Fruit fly (Drosophila melanogaster) whole organism, embryonic: ENCODE results near the gene Lst8.

Experiments
- Atf6 ChIP-seq: fragments of 200-800 bp; sonication (Bioruptor generic); IDR thresholded peaks from 2 replicates; pipeline ENCODE4 v1.3.6; 2022; ENCODE audit warnings: missing biosample characterization, missing genetic modification characterization
- Bdp1 ChIP-seq: fragments of 200-800 bp; sonication (Bioruptor generic); optimal IDR thresholded peaks from 3 replicates; lab custom pipeline; 2016; ENCODE audit warnings: missing biosample characterization, missing genetic modification characterization
- CG10565 ChIP-seq: fragments of 200-800 bp; sonication (Bioruptor generic); optimal IDR thresholded peaks from 3 replicates; lab custom pipeline; 2016; ENCODE audit warnings: missing biosample characterization, mild to moderate bottlenecking, missing genetic modification characterization
- CG10959 ChIP-seq: fragments of 200-800 bp; sonication (Bioruptor generic); IDR thresholded peaks from 2 replicates; pipeline ENCODE4 v1.3.6; 2022; ENCODE audit warnings: missing biosample characterization, missing genetic modification characterization
- CG13296 ChIP-seq: fragments of 200-800 bp; sonication (Bioruptor generic); optimal IDR thresholded peaks from 3 replicates; lab custom pipeline; 2018; ENCODE audit warnings: missing biosample characterization, mild to moderate bottlenecking, missing genetic modification characterization
- CG14441 ChIP-seq: fragments of 200-800 bp; sonication (Bioruptor generic); IDR thresholded peaks from 2 replicates; pipeline ENCODE4 v1.3.6; 2022; ENCODE audit warnings: missing biosample characterization, missing genetic modification characterization
- CG14710 ChIP-seq: fragments of 200-800 bp; sonication (Bioruptor generic); optimal IDR thresholded peaks from 3 replicates; lab custom pipeline; 2019; ENCODE audit warnings: missing biosample characterization, mild to moderate bottlenecking, missing genetic modification characterization, moderate library complexity
- CG1603 ChIP-seq: fragments of 200-800 bp; sonication (Bioruptor generic); optimal IDR thresholded peaks from 2 replicates; lab custom pipeline; 2019; ENCODE audit warnings: missing biosample characterization, mild to moderate bottlenecking, missing genetic modification characterization, moderate library complexity
- CG2678 ChIP-seq: fragments of 200-800 bp; sonication (Bioruptor generic); optimal IDR thresholded peaks from 3 replicates; lab custom pipeline; 2019; ENCODE audit warnings: missing biosample characterization, mild to moderate bottlenecking, missing genetic modification characterization, moderate library complexity
- CG2712 ChIP-seq: fragments of 200-800 bp; optimal IDR thresholded peaks from 3 replicates; lab custom pipeline; 2019; ENCODE audit warnings: missing biosample characterization, mild to moderate bottlenecking, missing genetic modification characterization, moderate library complexity
- CG3065 ChIP-seq: fragments of 200-800 bp; sonication (Bioruptor generic); optimal IDR thresholded peaks from 2 replicates; lab custom pipeline; 2016; ENCODE audit warnings: missing biosample characterization, missing genetic modification characterization
- CG33557 ChIP-seq: fragments of 200-800 bp; sonication (Bioruptor generic); optimal IDR thresholded peaks from 2 replicates; lab custom pipeline; 2019; ENCODE audit warnings: missing biosample characterization, mild to moderate bottlenecking, missing genetic modification characterization, moderate library complexity
- CG3995 ChIP-seq: fragments of 200-800 bp; sonication (Bioruptor generic); optimal IDR thresholded peaks from 3 replicates; lab custom pipeline; 2016; ENCODE audit warnings: missing biosample characterization, missing genetic modification characterization
- CG6765 ChIP-seq: fragments of 200-800 bp; sonication (Bioruptor generic); optimal IDR thresholded peaks from 3 replicates; lab custom pipeline; 2017; ENCODE audit warnings: missing biosample characterization, mild to moderate bottlenecking, missing genetic modification characterization
- CG8089 ChIP-seq: fragments of 200-800 bp; sonication (Bioruptor generic); optimal IDR thresholded peaks from 3 replicates; lab custom pipeline; 2016; ENCODE audit warnings: missing biosample characterization, missing genetic modification characterization
- CG9437 ChIP-seq: fragments of 200-800 bp; sonication (Bioruptor generic); optimal IDR thresholded peaks from 2 replicates; lab custom pipeline; 2018; ENCODE audit warnings: missing biosample characterization, mild to moderate bottlenecking, missing genetic modification characterization
- CG9817 ChIP-seq: fragments of 200-800 bp; sonication (Bioruptor generic); optimal IDR thresholded peaks from 2 replicates; lab custom pipeline; 2018; ENCODE audit warnings: missing biosample characterization, mild to moderate bottlenecking, missing genetic modification characterization, moderate library complexity
- CoRest ChIP-seq: fragments of 200-800 bp; sonication (Bioruptor generic); optimal IDR thresholded peaks from 3 replicates; lab custom pipeline; 2018; ENCODE audit warnings: missing biosample characterization, mild to moderate bottlenecking, missing genetic modification characterization, moderate library complexity
- Eip74EF ChIP-seq, 2 experiments: fragments of 200-800 bp in 1 of 2; fragments of >200 bp in 1 of 2; sonication (Bioruptor generic) in 1 of 2; optimal IDR thresholded peaks; 2 replicates each; lab custom pipeline; 2017 to 2019; ENCODE audit warnings: missing biosample characterization in 2 of 2, missing genetic modification characterization in 2 of 2, mild to moderate bottlenecking in 1 of 2, moderate library complexity in 1 of 2
- Kr ChIP-seq: fragments of 200-800 bp; sonication (Bioruptor generic); optimal IDR thresholded peaks from 2 replicates; lab custom pipeline; 2017; ENCODE audit warnings: missing biosample characterization, mild to moderate bottlenecking, missing genetic modification characterization
- Lim3 ChIP-seq: fragments of 200-800 bp; sonication (Bioruptor generic); IDR thresholded peaks from 2 replicates; pipeline ENCODE4 v1.3.6; 2022; ENCODE audit warnings: missing biosample characterization, missing genetic modification characterization
- Lpt ChIP-seq: fragments of >200 bp; optimal IDR thresholded peaks from 2 replicates; lab custom pipeline; 2018; ENCODE audit warnings: missing biosample characterization, missing genetic modification characterization
- MTF-1 ChIP-seq: fragments of 200-800 bp; sonication (Bioruptor generic); optimal IDR thresholded peaks from 2 replicates; lab custom pipeline; 2018; ENCODE audit warnings: missing biosample characterization, mild to moderate bottlenecking, missing genetic modification characterization, borderline replicate concordance
- Med ChIP-seq: fragments of 200-800 bp; sonication (Bioruptor generic); peaks from one replicate; lab custom pipeline; 2016; ENCODE audit warnings: missing biosample characterization, missing genetic modification characterization, mild to moderate bottlenecking, inconsistent platforms, moderate library complexity
- Oaz ChIP-seq: fragments of 200-800 bp; sonication (Bioruptor generic); IDR thresholded peaks from 2 replicates; pipeline ENCODE4 v1.3.6; 2022; ENCODE audit warnings: missing biosample characterization, missing genetic modification characterization
- Ravus ChIP-seq: fragments of 200-800 bp; sonication (Bioruptor generic); IDR thresholded peaks from 2 replicates; pipeline ENCODE4 v1.3.6; 2022; ENCODE audit warnings: missing biosample characterization, missing genetic modification characterization
- Sry-δ ChIP-seq: fragments of 200-800 bp; sonication (Bioruptor generic); optimal IDR thresholded peaks from 2 replicates; lab custom pipeline; 2016; ENCODE audit warnings: missing biosample characterization, missing genetic modification characterization
- Trl ChIP-seq, 3 experiments: fragments of >200 bp in 2 of 3; fragments of 200-800 bp in 1 of 3; sonication (Bioruptor generic) in 1 of 3; optimal IDR thresholded peaks; 2 replicates in 1 of 3; 3 replicates in 2 of 3; lab custom pipeline; 2016 to 2017; ENCODE audit warnings: missing biosample characterization in 1 of 3, missing genetic modification characterization in 1 of 3
- YL-1 ChIP-seq: fragments of 200-800 bp; sonication (Bioruptor generic); optimal IDR thresholded peaks from 3 replicates; lab custom pipeline; 2017; ENCODE audit warnings: missing biosample characterization, mild to moderate bottlenecking, missing genetic modification characterization
- ac ChIP-seq: fragments of 200-800 bp; sonication (Bioruptor generic); optimal IDR thresholded peaks from 3 replicates; lab custom pipeline; 2017; ENCODE audit warnings: missing biosample characterization, mild to moderate bottlenecking, missing genetic modification characterization
- al ChIP-seq: fragments of 200-800 bp; sonication (Bioruptor generic); IDR thresholded peaks from 2 replicates; pipeline ENCODE4 v1.3.6; 2022; ENCODE audit warnings: missing biosample characterization, missing genetic modification characterization
- ap ChIP-seq: fragments of 200-800 bp; sonication (Bioruptor generic); IDR thresholded peaks from 2 replicates; pipeline ENCODE4 v1.3.6; 2022; ENCODE audit warnings: missing biosample characterization, missing genetic modification characterization
- az2 ChIP-seq: fragments of 200-800 bp; sonication (Bioruptor generic); optimal IDR thresholded peaks from 3 replicates; lab custom pipeline; 2016; ENCODE audit warnings: missing biosample characterization, missing genetic modification characterization
- br ChIP-seq: fragments of >200 bp; optimal IDR thresholded peaks from 2 replicates; lab custom pipeline; 2017
- cas ChIP-seq: fragments of 200-800 bp; sonication (Bioruptor generic); IDR thresholded peaks from 2 replicates; pipeline ENCODE4 v1.3.6; 2022; ENCODE audit warnings: missing biosample characterization, missing genetic modification characterization
- chn ChIP-seq: fragments of 200-800 bp; sonication (Bioruptor generic); optimal IDR thresholded peaks from 2 replicates; lab custom pipeline; 2016; ENCODE audit warnings: missing biosample characterization, missing genetic modification characterization
- ci ChIP-seq: fragments of 200-800 bp; sonication (Bioruptor generic); IDR thresholded peaks from 3 replicates; pipeline ENCODE4 v1.3.6; 2022; ENCODE audit warnings: missing biosample characterization, missing genetic modification characterization
- fu2 ChIP-seq: fragments of 200-800 bp; sonication (Bioruptor generic); optimal IDR thresholded peaks from 2 replicates; lab custom pipeline; 2016; ENCODE audit warnings: missing biosample characterization, missing genetic modification characterization
- gem ChIP-seq: fragments of 200-800 bp; sonication (Bioruptor generic); optimal IDR thresholded peaks from 2 replicates; lab custom pipeline; 2019; ENCODE audit warnings: missing biosample characterization, mild to moderate bottlenecking, missing genetic modification characterization, moderate library complexity
- gt ChIP-seq: fragments of 200-800 bp; sonication (Bioruptor generic); IDR thresholded peaks from 2 replicates; pipeline ENCODE4 v1.3.6; 2022; ENCODE audit warnings: missing biosample characterization, missing genetic modification characterization
- jigr1 ChIP-seq: fragments of 200-800 bp; sonication (Bioruptor generic); IDR thresholded peaks from 3 replicates; pipeline ENCODE4 v1.3.6; 2022; ENCODE audit warnings: missing biosample characterization, missing genetic modification characterization
- lilli ChIP-seq: fragments of 200-800 bp; sonication (Bioruptor generic); optimal IDR thresholded peaks from 3 replicates; lab custom pipeline; 2016; ENCODE audit warnings: missing biosample characterization, missing genetic modification characterization
- maf-S ChIP-seq: fragments of 200-800 bp; sonication (Bioruptor generic); optimal IDR thresholded peaks from 2 replicates; lab custom pipeline; 2016; ENCODE audit warnings: missing biosample characterization, missing genetic modification characterization
- mam ChIP-seq: fragments of 200-800 bp; sonication (Bioruptor generic); optimal IDR thresholded peaks from 3 replicates; lab custom pipeline; 2016; ENCODE audit warnings: missing biosample characterization, missing genetic modification characterization
- prd ChIP-seq, 3 experiments: fragments of >200 bp in 2 of 3; fragments of 200-800 bp in 1 of 3; sonication (Bioruptor generic) in 1 of 3; optimal IDR thresholded peaks in 2 of 3; IDR thresholded peaks in 1 of 3; 2 replicates in 2 of 3; 3 replicates in 1 of 3; pipeline versions ENCODE4 v1.3.6 to Lab custom; 2017 to 2022; ENCODE audit warnings: missing biosample characterization in 1 of 3, missing genetic modification characterization in 1 of 3
- rib ChIP-seq: fragments of 200-800 bp; sonication (Bioruptor generic); IDR thresholded peaks from 2 replicates; pipeline ENCODE4 v1.3.6; 2022; ENCODE audit warnings: missing biosample characterization, missing genetic modification characterization
- ro ChIP-seq: fragments of 200-800 bp; sonication (Bioruptor generic); IDR thresholded peaks from 2 replicates; pipeline ENCODE4 v1.3.6; 2022; ENCODE audit warnings: missing biosample characterization, missing genetic modification characterization
- row ChIP-seq: fragments of 200-800 bp; sonication (Bioruptor generic); IDR thresholded peaks from 3 replicates; pipeline ENCODE4 v1.3.6; 2022; ENCODE audit warnings: missing biosample characterization, missing genetic modification characterization
- slou ChIP-seq: fragments of 200-800 bp; sonication (Bioruptor generic); optimal IDR thresholded peaks from 3 replicates; lab custom pipeline; 2016; ENCODE audit warnings: missing biosample characterization, missing genetic modification characterization
- unc-4 ChIP-seq: fragments of 200-800 bp; sonication (Bioruptor generic); IDR thresholded peaks from 2 replicates; pipeline ENCODE4 v1.3.6; 2022; ENCODE audit warnings: missing biosample characterization, missing genetic modification characterization; ENCODE audit not compliant: partially characterized antibody

The Lst8 gene

DNA sequence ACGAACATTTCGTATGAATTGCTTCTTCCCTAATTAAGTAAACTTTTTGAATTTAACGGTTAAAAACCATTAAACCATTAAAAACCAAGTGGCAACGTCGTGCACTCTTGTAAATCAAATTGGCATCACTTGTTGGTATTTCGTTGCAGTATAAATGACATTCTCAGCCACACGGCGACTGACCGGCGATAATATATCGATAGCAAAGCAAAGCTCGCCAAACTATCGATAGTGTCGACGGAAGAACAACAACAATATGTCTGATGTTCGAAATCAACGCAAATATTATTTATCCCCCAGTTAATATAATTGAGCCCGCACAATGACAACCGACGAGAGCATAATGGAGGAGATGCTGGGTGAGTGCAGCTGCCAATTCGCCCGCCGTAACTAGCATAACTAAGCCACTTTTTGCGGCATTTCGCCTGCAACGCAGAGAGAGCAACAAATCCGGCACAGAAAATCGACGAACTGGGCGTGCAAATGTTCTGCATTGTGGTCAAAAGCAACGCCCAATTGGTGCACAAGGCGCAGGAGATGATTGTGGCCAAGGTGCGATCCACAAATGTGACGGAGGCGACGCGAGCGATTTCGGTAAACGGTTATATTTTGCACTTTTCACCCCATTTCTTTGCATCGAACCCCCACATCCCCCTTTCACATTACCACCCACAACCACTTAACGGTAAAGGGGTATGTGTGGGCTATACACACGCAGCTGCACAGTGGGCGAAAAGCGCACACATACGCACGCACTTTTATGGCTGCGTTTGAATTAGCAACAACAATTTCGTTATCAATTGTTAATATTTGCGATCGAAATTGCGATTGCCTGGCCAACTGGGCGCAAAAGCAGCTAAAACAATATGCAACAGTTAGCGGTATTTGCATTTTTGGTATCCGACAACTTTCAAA is 4.7 kb downstream of the Lst8 start, which contains the start of gene Gga (continued):
- TF ChIP-seq CG3065 (no peak), CoRest (peak; percentile 7), az2 (GFP tag; lab: Kevin White, UChicago) (no peak), CG33557 (no peak), Sry-δ (GFP tag; lab: Kevin White, UChicago) (peak; percentile 77), ro (no peak), CG14710 (no peak), Eip74EF (GFP tag; optimal IDR thresholded peaks at IDR 0.05; lab: Kevin White, UChicago) (no peak), CG14441 (GFP tag; lab: Robert Waterston, UW) (no peak), fu2 (GFP tag; lab: Kevin White, UChicago) (no peak), Kr (GFP tag; lab: Kevin White, UChicago) (no peak), cas (GFP tag; lab: Robert Waterston, UW) (no peak), Med (GFP tag; lab: Kevin White, UChicago) (peak; percentile 75), Ravus (GFP tag; lab: Robert Waterston, UW) (no peak), gt (GFP tag; lab: Robert Waterston, UW) (no peak), ac (GFP tag; lab: Kevin White, UChicago) (no peak), ap (no peak), MTF-1 (no peak), jigr1 (GFP tag; lab: Robert Waterston, UW) (no peak), CG10959 (GFP tag; lab: Robert Waterston, UW) (no peak), CG1603 (peak; percentile 77), chn (GFP tag; lab: Kevin White, UChicago) (no peak), row (GFP tag; lab: Robert Waterston, UW) (no peak), maf-S (GFP tag; lab: Kevin White, UChicago) (no peak), br (no peak), CG6765 (GFP tag; lab: Kevin White, UChicago) (no peak), Oaz (no peak), lilli (GFP tag; lab: Kevin White, UChicago) (no peak), Atf6 (no peak), Bdp1 (GFP tag; lab: Kevin White, UChicago) (no peak), rib (no peak), CG9437 (GFP tag; lab: Kevin White, UChicago) (no peak), Lim3 (GFP tag; lab: Robert Waterston, UW) (no peak), ci (GFP tag; lab: Robert Waterston, UW) (peak; percentile 5; the same call in 1 of the 3 replicates), CG8089 (GFP tag; lab: Kevin White, UChicago) (no peak), CG9817 (tag; lab: Kevin White, UChicago) (no peak), gem (tag; lab: Kevin White, UChicago) (no peak), slou (GFP tag; lab: Kevin White, UChicago) (no peak), mam (GFP tag; lab: Kevin White, UChicago) (no peak), Trl (optimal IDR thresholded peaks at IDR 0.05; lab: Kevin White, UChicago) (no peak), Trl (GFP tag; optimal IDR thresholded peaks at IDR 0.05; lab: Kevin White, UChicago) (no peak), CG10565 (GFP tag; lab: Kevin White, UChicago) (no peak), al (GFP tag; lab: Robert Waterston, UW) (no peak), Lpt (GFP tag; lab: Kevin White, UChicago) (no peak), YL-1 (no peak), prd (optimal IDR thresholded peaks at IDR 0.05; lab: Kevin White, UChicago) (no peak), prd (GFP tag; IDR thresholded peaks at IDR 0.05; lab: Robert Waterston, UW) (no peak), CG13296 (GFP tag; lab: Kevin White, UChicago) (no peak), CG3995 (no peak), CG2678 (tag; lab: Kevin White, UChicago) (no peak), unc-4 (peak; percentile 92), CG2712 (tag; lab: Kevin White, UChicago) (no peak)
